Fruit fly (Drosophila melanogaster): Measurements from ENCODE around the gene Clp.
A peak's percentile ranks its signal among the peaks of the same experiment; 100 is the strongest.

Clp gene

dm6 chr2L:857897-858517 is 38.2 kb downstream of the Clp start (continued):
- TF ChIP-seq fkh (GFP tag; optimal IDR thresholded peaks at IDR 0.05) = no peak
- TF ChIP-seq CG7368 (GFP tag; optimal IDR thresholded peaks at IDR 0.05) = peak; percentile 14
- no peak for TF ChIP-seq spab (GFP tag; optimal IDR thresholded peaks at IDR 0.05)
- no peak for TF ChIP-seq Gug (GFP tag; IDR thresholded peaks at IDR 0.05)

- no peak for TF ChIP-seq CG32006 (GFP tag; optimal IDR thresholded peaks at IDR 0.05)
- no peak for TF ChIP-seq CG8632 (GFP tag; optimal IDR thresholded peaks at IDR 0.05)
- no peak for TF ChIP-seq net (GFP tag; optimal IDR thresholded peaks at IDR 0.05)
- TF ChIP-seq Eip78C (GFP tag) = no peak
- no peak for TF ChIP-seq fd85E (GFP tag; optimal IDR thresholded peaks at IDR 0.05)
These were observed 40.1 kb downstream of the Clp start, which contains the start of gene CG13950 for dm6 chr2L:859897-860296. Gene CG13950, plus strand, starts transcription at chr2L:860197.

- TF ChIP-seq OdsH (GFP tag; optimal IDR thresholded peaks at IDR 0.05) = peak; percentile 97
- peak; percentile 97 for TF ChIP-seq CG11902 (GFP tag; optimal IDR thresholded peaks at IDR 0.05)
- peak; percentile 97 for TF ChIP-seq CG34406 (GFP tag; optimal IDR thresholded peaks at IDR 0.05)
- TF ChIP-seq net (GFP tag; optimal IDR thresholded peaks at IDR 0.05) = peak; percentile 98
- TF ChIP-seq fkh (GFP tag; optimal IDR thresholded peaks at IDR 0.05) = peak; percentile 83
- TF ChIP-seq Hr39 (GFP tag; optimal IDR thresholded peaks at IDR 0.05) = peak; percentile 97
- peak; percentile 92 for TF ChIP-seq fd59A (GFP tag; optimal IDR thresholded peaks at IDR 0.05)
- TF ChIP-seq CG15336 (GFP tag; IDR thresholded peaks at IDR 0.05) = peak; percentile 98
- TF ChIP-seq spab (GFP tag; optimal IDR thresholded peaks at IDR 0.05) = peak; percentile 93
- TF ChIP-seq eg (GFP tag; IDR thresholded peaks at IDR 0.05) = peak; percentile 98
- peak; percentile 98 for TF ChIP-seq Met (GFP tag; optimal IDR thresholded peaks at IDR 0.05)
- TF ChIP-seq CG6854 (GFP tag; optimal IDR thresholded peaks at IDR 0.05) = peak; percentile 88
- peak; percentile 98 for TF ChIP-seq pdm3 (GFP tag; optimal IDR thresholded peaks at IDR 0.05)
- peak; percentile 98 for TF ChIP-seq CG6792 (GFP tag; optimal IDR thresholded peaks at IDR 0.05)
- peak; percentile 94 for TF ChIP-seq CG11762 (GFP tag; optimal IDR thresholded peaks at IDR 0.05; ENCODE audit: insufficient read depth)
- TF ChIP-seq CG31627 (GFP tag; optimal IDR thresholded peaks at IDR 0.05) = peak; percentile 98
- TF ChIP-seq CG11294 (GFP tag; IDR thresholded peaks at IDR 0.05) = peak; percentile 94
- TF ChIP-seq Eip78C (GFP tag) = peak; percentile 99
- TF ChIP-seq CG10631 (GFP tag; optimal IDR thresholded peaks at IDR 0.05) = peak; percentile 97
- TF ChIP-seq CG4318 (GFP tag; optimal IDR thresholded peaks at IDR 0.05) = peak; percentile 95
- TF ChIP-seq dsx (GFP tag; optimal IDR thresholded peaks at IDR 0.05; ENCODE audit: poor library complexity, severe bottlenecking) = peak; percentile 92
- peak; percentile 95 for TF ChIP-seq CG6276 (GFP tag; optimal IDR thresholded peaks at IDR 0.05)
- peak; percentile 88 for TF ChIP-seq CG9139 (GFP tag; optimal IDR thresholded peaks at IDR 0.05)
- peak; percentile 89 for TF ChIP-seq dac (GFP tag; optimal IDR thresholded peaks at IDR 0.05)
- peak; percentile 98 for TF ChIP-seq acj6 (GFP tag; optimal IDR thresholded peaks at IDR 0.05)
- peak; percentile 93 for TF ChIP-seq CG16779 (tag; optimal IDR thresholded peaks at IDR 0.05)
- TF ChIP-seq Eip75B (GFP tag; optimal IDR thresholded peaks at IDR 0.05) = peak; percentile 98
- TF ChIP-seq Eip93F (GFP tag; optimal IDR thresholded peaks at IDR 0.05) = peak; percentile 93
- TF ChIP-seq CG1621 (tag; optimal IDR thresholded peaks at IDR 0.05) = peak; percentile 94
- TF ChIP-seq esn (GFP tag; optimal IDR thresholded peaks at IDR 0.05) = peak; percentile 98
- peak; percentile 90 for TF ChIP-seq Blimp-1 (GFP tag; optimal IDR thresholded peaks at IDR 0.05)
- peak; percentile 100 for TF ChIP-seq svp (GFP tag)
- TF ChIP-seq topi (GFP tag; optimal IDR thresholded peaks at IDR 0.05) = peak; percentile 97
- peak; percentile 94 for TF ChIP-seq Ets21C (GFP tag; optimal IDR thresholded peaks at IDR 0.05)
- peak; percentile 72 for TF ChIP-seq Hr38 (GFP tag; optimal IDR thresholded peaks at IDR 0.05)
- peak; percentile 94 for TF ChIP-seq CG7368 (GFP tag; optimal IDR thresholded peaks at IDR 0.05)
- TF ChIP-seq salr (GFP tag; optimal IDR thresholded peaks at IDR 0.05) = peak; percentile 93 to 95
- peak; percentile 95 for TF ChIP-seq CG3032 (tag; optimal IDR thresholded peaks at IDR 0.05)
- peak; percentile 98 for TF ChIP-seq CG8119 (GFP tag; IDR thresholded peaks at IDR 0.05)
- TF ChIP-seq ss (GFP tag; optimal IDR thresholded peaks at IDR 0.05) = peak; percentile 87 to 93
- peak; percentile 96 for TF ChIP-seq Smox (GFP tag; optimal IDR thresholded peaks at IDR 0.05)
- TF ChIP-seq Sox14 (GFP tag; optimal IDR thresholded peaks at IDR 0.05) = peak; percentile 97
- TF ChIP-seq lz (GFP tag; optimal IDR thresholded peaks at IDR 0.05) = peak; percentile 98
These were observed 46.1 kb downstream of the Clp start for dm6 chr2L:865851-866250.

Measured in whole organism, prepupa.